Fruit fly (Drosophila melanogaster): Measurements from ENCODE around the gene CG14207.

- TF ChIP-seq CTCF (optimal IDR thresholded peaks at IDR 0.05): no peak
- TF ChIP-seq CG8478 (optimal IDR thresholded peaks at IDR 0.05): no peak
Measured at dm6 chrX:19579648-19580301, 25.2 kb upstream of the CG14207 start, which contains the start of gene Tao.

All from S2 (cell line).